Worm (Caenorhabditis elegans) whole organism, young adult: ENCODE data around the gene epn-1.

Experiments used
- F22D6.2 ChIP-seq: sonication (generic microtip); optimal IDR thresholded peaks from 2 replicates; lab custom pipeline; 2016; ENCODE audit warnings: mild to moderate bottlenecking, missing genetic modification characterization, missing compliant biosample characterization
- F23B12.7 ChIP-seq: sonication (generic microtip); optimal IDR thresholded peaks from 2 replicates; lab custom pipeline; 2017; ENCODE audit warnings: missing genetic modification characterization, mild to moderate bottlenecking, missing compliant biosample characterization, antibody characterized with exemption, moderate library complexity; ENCODE audit not compliant: insufficient read depth
- F39B2.1 ChIP-seq: fragments of 200-800 bp; sonication (Bioruptor generic); IDR thresholded peaks from 2 replicates; pipeline ENCODE4 v1.3.6; 2022; ENCODE audit warnings: missing genetic modification reagents, missing genetic modification characterization, missing compliant biosample characterization
- F52B5.7 ChIP-seq: sonication (generic microtip); optimal IDR thresholded peaks from 2 replicates; lab custom pipeline; 2016; ENCODE audit warnings: mild to moderate bottlenecking, missing genetic modification characterization, missing compliant biosample characterization
- F57C9.4 ChIP-seq: sonication (generic microtip); optimal IDR thresholded peaks from 2 replicates; lab custom pipeline; 2017; ENCODE audit warnings: mild to moderate bottlenecking, missing genetic modification characterization, missing compliant biosample characterization
- K11D2.4 ChIP-seq: fragments of 200-800 bp; sonication (Bioruptor generic); IDR thresholded peaks from 2 replicates; pipeline ENCODE4 v1.3.6; 2022; ENCODE audit warnings: missing genetic modification reagents, missing genetic modification characterization, missing compliant biosample characterization
- K12H6.12 ChIP-seq: fragments of 200-800 bp; sonication (Bioruptor generic); optimal IDR thresholded peaks from 2 replicates; lab custom pipeline; 2018; ENCODE audit warnings: mild to moderate bottlenecking, missing genetic modification characterization, missing compliant biosample characterization
- T07F8.4 ChIP-seq: sonication (generic microtip); optimal IDR thresholded peaks from 2 replicates; lab custom pipeline; 2016; ENCODE audit warnings: mild to moderate bottlenecking, missing genetic modification characterization, moderate library complexity, missing compliant biosample characterization
- Y79H2A.3 ChIP-seq: fragments of 200-800 bp; sonication (Bioruptor generic); conservative IDR thresholded peaks from 2 replicates; pipeline ENCODE4 v1.3.6; 2022; ENCODE audit warnings: missing genetic modification reagents, missing genetic modification characterization, missing compliant biosample characterization
- aptf-2 ChIP-seq: fragments of 200-800 bp; sonication (Bioruptor generic); conservative IDR thresholded peaks from 2 replicates; pipeline ENCODE4 v1.3.6; 2022; ENCODE audit warnings: missing genetic modification reagents, missing genetic modification characterization, missing compliant biosample characterization
- atf-7 ChIP-seq: sonication (generic microtip); optimal IDR thresholded peaks from 2 replicates; lab custom pipeline; 2017; ENCODE audit warnings: mild to moderate bottlenecking, missing genetic modification characterization, missing compliant biosample characterization
- athp-1 ChIP-seq: sonication (generic microtip); optimal IDR thresholded peaks from 2 replicates; lab custom pipeline; 2017; ENCODE audit warnings: mild to moderate bottlenecking, missing genetic modification characterization, missing compliant biosample characterization
- attf-5 ChIP-seq: fragments of 200-800 bp; sonication (Bioruptor generic); optimal IDR thresholded peaks from 2 replicates; lab custom pipeline; 2018; ENCODE audit warnings: mild to moderate bottlenecking, missing genetic modification characterization, missing compliant biosample characterization
- attf-6 ChIP-seq: fragments of 200-800 bp; sonication (Bioruptor generic); IDR thresholded peaks from 2 replicates; pipeline ENCODE4 v1.3.6; 2022; ENCODE audit warnings: missing genetic modification reagents, missing genetic modification characterization, missing compliant biosample characterization
- ceh-91 ChIP-seq: fragments of 200-800 bp; sonication (Bioruptor generic); IDR thresholded peaks from 2 replicates; pipeline ENCODE4 v1.3.6; 2022; ENCODE audit warnings: missing genetic modification reagents, missing genetic modification characterization, missing compliant biosample characterization
- egl-18 ChIP-seq: fragments of 200-800 bp; sonication (Bioruptor generic); IDR thresholded peaks from 2 replicates; pipeline ENCODE4 v1.3.6; 2022; ENCODE audit warnings: missing genetic modification reagents, missing genetic modification characterization, missing compliant biosample characterization
- egl-44 ChIP-seq: fragments of 200-800 bp; sonication (Bioruptor generic); IDR thresholded peaks from 2 replicates; pipeline ENCODE4 v1.3.6; 2022; ENCODE audit warnings: missing genetic modification reagents, missing genetic modification characterization, missing compliant biosample characterization
- egrh-3 ChIP-seq: fragments of 200-800 bp; sonication (Bioruptor generic); IDR thresholded peaks from 2 replicates; pipeline ENCODE4 v1.3.6; 2022; ENCODE audit warnings: missing genetic modification reagents, missing genetic modification characterization, missing compliant biosample characterization
- ets-4 ChIP-seq: fragments of 200-800 bp; sonication (Bioruptor generic); optimal IDR thresholded peaks from 2 replicates; lab custom pipeline; 2018; ENCODE audit warnings: mild to moderate bottlenecking, missing genetic modification characterization, missing compliant biosample characterization
- hlh-12 ChIP-seq: sonication (generic microtip); optimal IDR thresholded peaks from 2 replicates; lab custom pipeline; 2016; ENCODE audit warnings: missing genetic modification characterization, missing compliant biosample characterization
- hlh-26 ChIP-seq: fragments of 200-800 bp; sonication (Bioruptor generic); conservative IDR thresholded peaks from 2 replicates; pipeline ENCODE4 v1.3.6; 2022; ENCODE audit warnings: missing genetic modification reagents, missing genetic modification characterization, missing compliant biosample characterization
- hmg-20 ChIP-seq: fragments of 200-800 bp; sonication (Bioruptor generic); IDR thresholded peaks from 2 replicates; pipeline ENCODE4 v1.3.6; 2022; ENCODE audit warnings: missing genetic modification reagents, missing genetic modification characterization, missing compliant biosample characterization
- hsf-1 ChIP-seq: fragments of 200-800 bp; sonication (Bioruptor generic); IDR thresholded peaks from 2 replicates; pipeline ENCODE4 v1.3.6; 2022; ENCODE audit warnings: missing genetic modification reagents, missing genetic modification characterization, missing compliant biosample characterization
- let-607 ChIP-seq, 2 experiments: fragments of 200-800 bp in 1 of 2; sonication (Bioruptor generic) in 1 of 2; sonication (generic microtip) in 1 of 2; optimal IDR thresholded peaks; 2 replicates each; lab custom pipeline; 2016 to 2018; ENCODE audit warnings: mild to moderate bottlenecking in 2 of 2, missing compliant biosample characterization in 2 of 2, missing genetic modification characterization in 2 of 2, moderate library complexity in 2 of 2, missing genotype in 1 of 2
- lin-26 ChIP-seq: fragments of 200-800 bp; sonication (Bioruptor generic); IDR thresholded peaks from 2 replicates; pipeline ENCODE4 v1.3.6; 2022; ENCODE audit warnings: missing genetic modification reagents, missing genetic modification characterization, missing compliant biosample characterization
- madf-10 ChIP-seq: sonication (generic microtip); optimal IDR thresholded peaks from 2 replicates; lab custom pipeline; 2016; ENCODE audit warnings: mild to moderate bottlenecking, missing genetic modification characterization, missing compliant biosample characterization
- madf-6 ChIP-seq: fragments of 200-800 bp; sonication (Bioruptor generic); IDR thresholded peaks from 2 replicates; pipeline ENCODE4 v1.3.6; 2022; ENCODE audit warnings: missing genetic modification reagents, missing genetic modification characterization, missing compliant biosample characterization
- mel-28 ChIP-seq: sonication (generic microtip); optimal IDR thresholded peaks from 2 replicates; lab custom pipeline; 2016; ENCODE audit warnings: borderline replicate concordance, mild to moderate bottlenecking, missing genetic modification characterization, missing compliant biosample characterization
- mes-4 ChIP-seq: sonication (generic microtip); optimal IDR thresholded peaks from 2 replicates; lab custom pipeline; 2016; ENCODE audit warnings: missing genotype, missing genetic modification characterization, missing compliant biosample characterization
- mxl-1 ChIP-seq: sonication (generic microtip); optimal IDR thresholded peaks from 2 replicates; lab custom pipeline; 2016; ENCODE audit warnings: missing genetic modification characterization, missing compliant biosample characterization
- nfya-2 ChIP-seq: fragments of 200-800 bp; sonication (Bioruptor generic); IDR thresholded peaks from 2 replicates; pipeline ENCODE4 v1.3.6; 2022; ENCODE audit warnings: missing genetic modification reagents, missing genetic modification characterization, missing compliant biosample characterization
- nhr-27 ChIP-seq: fragments of 200-800 bp; sonication (Bioruptor generic); optimal IDR thresholded peaks from 2 replicates; lab custom pipeline; 2018; ENCODE audit warnings: mild to moderate bottlenecking, missing genetic modification characterization, moderate library complexity, missing compliant biosample characterization
- nhr-90 ChIP-seq: sonication (generic microtip); optimal IDR thresholded peaks from 2 replicates; lab custom pipeline; 2016; ENCODE audit warnings: missing genotype, mild to moderate bottlenecking, missing genetic modification characterization, missing compliant biosample characterization
- pha-4 ChIP-seq: fragments of 150-350 bp; sonication (generic microtip); optimal IDR thresholded peaks from 2 replicates; lab custom pipeline; 2014; ENCODE audit warnings: missing biosample characterization, missing genetic modification reagents, missing genetic modification characterization
- repo-1 ChIP-seq: sonication (generic microtip); optimal IDR thresholded peaks from 2 replicates; lab custom pipeline; 2017; ENCODE audit warnings: mild to moderate bottlenecking, missing genetic modification characterization, missing compliant biosample characterization
- rpc-1 ChIP-seq, 2 experiments: fragments of 150-350 bp in 1 of 2; sonication (generic microtip) in 1 of 2; optimal IDR thresholded peaks; 2 replicates each; lab custom pipeline; 2014 to 2018; ENCODE audit warnings: missing biosample characterization in 1 of 2, missing genetic modification characterization in 1 of 2, missing genetic modification reagents in 1 of 2, missing genotype in 1 of 2
- snpc-1.1 ChIP-seq: sonication (generic microtip); optimal IDR thresholded peaks from 2 replicates; lab custom pipeline; 2017; ENCODE audit warnings: missing genetic modification characterization, mild to moderate bottlenecking, missing compliant biosample characterization, antibody characterized with exemption, moderate library complexity, missing genotype, missing genetic modification reagents; ENCODE audit not compliant: insufficient read depth
- sptf-2 ChIP-seq: fragments of 200-800 bp; sonication (Bioruptor generic); optimal IDR thresholded peaks from 2 replicates; lab custom pipeline; 2018; ENCODE audit warnings: mild to moderate bottlenecking, missing genetic modification characterization, missing compliant biosample characterization
- zim-3 ChIP-seq: sonication (generic microtip); optimal IDR thresholded peaks from 2 replicates; lab custom pipeline; 2017; ENCODE audit warnings: mild to moderate bottlenecking, missing genetic modification characterization, moderate library complexity, missing compliant biosample characterization
- ztf-18 ChIP-seq: sonication (generic microtip); optimal IDR thresholded peaks from 2 replicates; lab custom pipeline; 2016; ENCODE audit warnings: missing genotype, mild to moderate bottlenecking, missing genetic modification characterization, missing compliant biosample characterization
- ztf-25 ChIP-seq: fragments of 200-800 bp; sonication (Bioruptor generic); IDR thresholded peaks from 2 replicates; pipeline ENCODE4 v1.3.6; 2022; ENCODE audit warnings: missing genetic modification reagents, missing genetic modification characterization, missing compliant biosample characterization

The epn-1 gene

DNA sequence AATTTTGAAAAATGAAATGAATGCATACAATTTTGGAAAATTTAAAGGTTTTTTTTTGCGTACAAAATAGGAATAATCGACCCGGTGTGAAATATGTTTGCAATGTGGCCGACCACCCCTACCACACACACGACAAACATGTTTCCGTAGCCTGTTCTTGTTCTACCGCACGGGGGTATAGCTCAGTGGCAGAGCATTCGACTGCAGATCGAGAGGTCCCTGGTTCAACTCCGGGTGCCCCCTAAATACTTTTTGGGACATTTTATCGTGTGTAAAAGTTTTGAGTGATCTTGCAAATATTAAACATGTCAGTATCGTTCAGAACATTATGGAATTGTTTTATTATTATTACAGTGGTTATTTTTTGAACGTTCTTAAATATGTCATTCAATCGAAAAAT is 13.6 kb downstream of the epn-1 start (continued):
- TF ChIP-seq nfya-2 (no peak), sptf-2 (peak; percentile 74), ets-4 (GFP tag; lab: Kevin White, UChicago) (peak; percentile 29), egl-44 (GFP tag; lab: Robert Waterston, UW) (no peak; the same call in 1 of the 2 replicates), hlh-26 (no peak), hsf-1 (GFP tag; lab: Robert Waterston, UW) (no peak), F57C9.4 (tag; lab: Kevin White, UChicago) (no peak), zim-3 (tag; lab: Kevin White, UChicago) (peak; percentile 58), egrh-3 (GFP tag; lab: Robert Waterston, UW) (no peak), nhr-27 (tag; lab: Kevin White, UChicago) (no peak), T07F8.4 (tag; lab: Kevin White, UChicago) (peak; percentile 46), Y79H2A.3 (GFP tag; lab: Robert Waterston, UW) (0 out of 2 replicates have a peak, but pooled peaks have one; percentile 42), F52B5.7 (tag; lab: Kevin White, UChicago) (peak; percentile 74), F39B2.1 (GFP tag; lab: Robert Waterston, UW) (no peak), ztf-18 (peak; percentile 67), mxl-1 (tag; lab: Kevin White, UChicago) (peak; percentile 69), lin-26 (GFP tag; lab: Robert Waterston, UW) (peak; percentile 95; the same call in 1 of the 2 replicates), ceh-91 (GFP tag; lab: Robert Waterston, UW) (no peak), ztf-25 (GFP tag; lab: Robert Waterston, UW) (peak; percentile 79; the same call in 1 of the 2 replicates), athp-1 (tag; lab: Kevin White, UChicago) (peak; percentile 8), hmg-20 (GFP tag; lab: Robert Waterston, UW) (peak; percentile 80), K12H6.12 (tag; lab: Kevin White, UChicago) (no peak), madf-10 (peak; percentile 19), pha-4 (no peak), hlh-12 (tag; lab: Kevin White, UChicago) (peak; percentile 57), madf-6 (GFP tag; lab: Robert Waterston, UW) (peak; percentile 63; the same call in 1 of the 2 replicates), rpc-1 (optimal IDR thresholded peaks at IDR 0.05; lab: Kevin White, UChicago) (peak; percentile 87), rpc-1 (tag; optimal IDR thresholded peaks at IDR 0.05; lab: Kevin White, UChicago) (peak; percentile 96), mes-4 (tag; lab: Kevin White, UChicago) (peak; percentile 3), nhr-90 (tag; lab: Kevin White, UChicago) (peak; percentile 80), snpc-1.1 (tag; lab: Kevin White, UChicago) (peak; percentile 59), F23B12.7 (tag; lab: Kevin White, UChicago) (peak; percentile 71), attf-5 (GFP tag; lab: Kevin White, UChicago) (peak; percentile 65), F22D6.2 (tag; lab: Kevin White, UChicago) (peak; percentile 15), atf-7 (peak; percentile 35), mel-28 (no peak), let-607 (tag; optimal IDR thresholded peaks at IDR 0.05; lab: Kevin White, UChicago) (peak in 1 of 2 experiments; percentile 59), egl-18 (GFP tag; lab: Robert Waterston, UW) (no peak), K11D2.4 (GFP tag; lab: Robert Waterston, UW) (no peak), aptf-2 (GFP tag; lab: Robert Waterston, UW) (0 out of 2 replicates have a peak, but pooled peaks have one; percentile 42), attf-6 (GFP tag; lab: Robert Waterston, UW) (peak; percentile 50; the same call in 1 of the 2 replicates), repo-1 (peak; percentile 83)
